Worm (Caenorhabditis elegans) whole organism, early embryonic: ENCODE results near the gene sea-2.

Experiments used
- ama-1 ChIP-seq: fragments of 150-350 bp; optimal IDR thresholded peaks from 2 replicates; lab custom pipeline; 2014
- ceh-13 ChIP-seq: fragments of 200-800 bp; sonication (Bioruptor generic); optimal IDR thresholded peaks from 2 replicates; lab custom pipeline; 2018; ENCODE audit warnings: mild to moderate bottlenecking, missing genetic modification characterization, missing compliant biosample characterization
- flt-1 ChIP-seq: fragments of 200-800 bp; sonication (Bioruptor generic); IDR thresholded peaks from 2 replicates; pipeline ENCODE4 v1.3.6; 2022; ENCODE audit warnings: missing genetic modification characterization, missing compliant biosample characterization
- hmg-4 ChIP-seq: fragments of 200-800 bp; sonication (Bioruptor generic); optimal IDR thresholded peaks from 2 replicates; lab custom pipeline; 2018; ENCODE audit warnings: mild to moderate bottlenecking, missing genetic modification characterization, missing compliant biosample characterization
- tra-4 ChIP-seq: sonication (generic microtip); optimal IDR thresholded peaks from 2 replicates; lab custom pipeline; 2017; ENCODE audit warnings: missing genetic modification characterization, missing compliant biosample characterization

- TF ChIP-seq flt-1 (GFP tag; lab: Robert Waterston, UW): no peak
- TF ChIP-seq tra-4: no peak
- no peak for TF ChIP-seq ceh-13 (GFP tag; lab: Kevin White, UChicago)
- no peak for TF ChIP-seq ama-1
- TF ChIP-seq hmg-4 (GFP tag; lab: Kevin White, UChicago): no peak
Measured at ce11 chrII:3922696-3923095, 27.5 kb upstream of the sea-2 start.
